Worm (Caenorhabditis elegans) whole organism, L1 larva: Measurements from ENCODE around the gene gphr-2.

Source experiments
- aly-2 ChIP-seq: fragments of 150-350 bp; optimal IDR thresholded peaks from 2 replicates; lab custom pipeline; 2014; ENCODE audit warnings: missing biosample characterization, missing genetic modification characterization
- elt-3 ChIP-seq, 6 experiments: fragments of 150-350 bp in 1 of 6; sonication (generic microtip); optimal IDR thresholded peaks; 2 replicates each; lab custom pipeline; 2017 to 2018; ENCODE audit warnings: missing biosample characterization in 6 of 6, missing genetic modification characterization in 6 of 6, inconsistent platforms in 1 of 6
- hlh-4 ChIP-seq: sonication (generic microtip); optimal IDR thresholded peaks from 2 replicates; lab custom pipeline; 2016; ENCODE audit warnings: mild to moderate bottlenecking, missing genetic modification characterization, missing compliant biosample characterization
- mep-1 ChIP-seq: fragments of 150-350 bp; optimal IDR thresholded peaks from 2 replicates; lab custom pipeline; 2014; ENCODE audit warnings: missing biosample characterization, missing genetic modification characterization
- zag-1 ChIP-seq: fragments of 150-350 bp; optimal IDR thresholded peaks from 2 replicates; lab custom pipeline; 2014; ENCODE audit warnings: missing biosample characterization, missing genetic modification characterization
- ztf-11 ChIP-seq, 2 experiments: sonication (generic microtip); optimal IDR thresholded peaks; 2 replicates each; lab custom pipeline; 2016 to 2017; ENCODE audit warnings: missing genetic modification characterization in 2 of 2, missing biosample characterization in 1 of 2, missing compliant biosample characterization in 1 of 2

DNA sequence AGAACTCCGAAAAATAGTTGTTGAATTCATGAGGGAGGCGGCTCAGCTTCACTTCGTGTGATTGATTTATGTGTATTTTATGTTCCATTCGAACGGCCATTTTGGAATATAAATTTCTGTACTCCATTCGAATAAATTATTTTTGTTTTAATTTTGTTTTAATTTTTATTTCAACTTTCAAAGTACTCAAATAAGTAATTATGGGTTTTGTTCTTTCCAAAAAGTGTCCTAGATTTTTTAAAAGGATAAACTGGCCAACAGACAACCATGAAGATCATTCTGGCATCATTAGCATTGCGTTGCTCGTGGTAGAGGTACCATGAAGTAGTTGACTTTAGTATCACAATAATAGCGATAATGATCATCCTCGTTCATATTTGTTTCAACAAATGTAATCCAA, 19.0 kb upstream of the gphr-2 start:
- no peak for TF ChIP-seq elt-3 (tag; optimal IDR thresholded peaks at IDR 0.05; lab: Kevin White, UChicago)
- TF ChIP-seq hlh-4 (tag; lab: Kevin White, UChicago): no peak
- TF ChIP-seq zag-1 (tag; lab: Kevin White, UChicago): no peak
- no peak for TF ChIP-seq mep-1 (tag; lab: Kevin White, UChicago)
- TF ChIP-seq ztf-11 (tag; optimal IDR thresholded peaks at IDR 0.05; lab: Kevin White, UChicago): no peak
- no peak for TF ChIP-seq aly-2 (tag; lab: Kevin White, UChicago)
